Fruit fly (Drosophila melanogaster): Measurements from ENCODE around the gene CG31789.

CG31789 gene

DNA sequence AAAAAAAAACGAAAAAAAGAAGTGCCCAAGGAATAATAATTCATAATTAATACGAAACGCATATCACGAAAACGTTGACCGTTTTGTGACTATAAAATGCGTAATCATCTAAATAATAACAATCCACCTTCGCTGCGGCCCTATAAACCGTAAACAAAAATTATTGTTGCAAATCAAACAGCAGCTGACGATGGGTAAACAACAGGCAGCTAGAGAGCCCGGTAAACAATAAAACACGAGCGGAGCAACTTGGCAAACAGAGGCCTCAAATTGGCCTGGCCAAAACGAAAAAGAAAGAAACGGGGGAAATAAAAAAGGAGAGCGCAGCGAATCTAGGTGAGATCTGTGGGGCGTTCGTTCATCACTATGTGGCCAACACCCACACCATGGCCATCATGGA, 38.2 kb upstream of the CG31789 start (continued):
- TF ChIP-seq Hand (GFP tag; optimal IDR thresholded peaks at IDR 0.05), result no peak
- no peak for TF ChIP-seq CG15073 (GFP tag; optimal IDR thresholded peaks at IDR 0.05)
- no peak for TF ChIP-seq Xbp1 (GFP tag; optimal IDR thresholded peaks at IDR 0.05)
- TF ChIP-seq knrl (GFP tag; IDR thresholded peaks at IDR 0.05; ENCODE audit: partially characterized antibody), result no peak
- no peak for TF ChIP-seq zfh1 (GFP tag; IDR thresholded peaks at IDR 0.05)
- peak; percentile 32 for TF ChIP-seq CG17359 (tag; optimal IDR thresholded peaks at IDR 0.05)
- TF ChIP-seq slp2 (GFP tag; optimal IDR thresholded peaks at IDR 0.05), result no peak
- TF ChIP-seq Gug (GFP tag; IDR thresholded peaks at IDR 0.05), result no peak
- TF ChIP-seq Sin3A (optimal IDR thresholded peaks at IDR 0.05), result no peak
- peak; percentile 9 for TF ChIP-seq CoRest (tag; optimal IDR thresholded peaks at IDR 0.05)
- TF ChIP-seq Taf1 (GFP tag; IDR thresholded peaks at IDR 0.05), result no peak
- no peak for TF ChIP-seq CG4328 (GFP tag; optimal IDR thresholded peaks at IDR 0.05)
- peak; percentile 62 for TF ChIP-seq CG3281 (GFP tag; optimal IDR thresholded peaks at IDR 0.05)
- TF ChIP-seq Elba2 (GFP tag; optimal IDR thresholded peaks at IDR 0.05), result no peak
- TF ChIP-seq Dp (GFP tag; optimal IDR thresholded peaks at IDR 0.05), result no peak
- no peak for TF ChIP-seq CkIIα-i1 (GFP tag; IDR thresholded peaks at IDR 0.05)
- TF ChIP-seq CG13287 (GFP tag; IDR thresholded peaks at IDR 0.05; ENCODE audit: partially characterized antibody), result no peak
- TF ChIP-seq sug (tag; optimal IDR thresholded peaks at IDR 0.05), result peak; percentile 42
- TF ChIP-seq CG7556 (GFP tag; optimal IDR thresholded peaks at IDR 0.05), result peak; percentile 17
- peak; percentile 87 for TF ChIP-seq Hmr (GFP tag; optimal IDR thresholded peaks at IDR 0.05)
- no peak for TF ChIP-seq pfk (GFP tag; optimal IDR thresholded peaks at IDR 0.05)
- no peak for TF ChIP-seq crp (GFP tag; optimal IDR thresholded peaks at IDR 0.05)
- no peak for TF ChIP-seq CG6689 (GFP tag; IDR thresholded peaks at IDR 0.05)
- no peak for TF ChIP-seq Doc2 (GFP tag; IDR thresholded peaks at IDR 0.05)
- peak; percentile 23; the same call in 1 of the 2 replicates for TF ChIP-seq rib (GFP tag; IDR thresholded peaks at IDR 0.05)
- TF ChIP-seq bowl (GFP tag; IDR thresholded peaks at IDR 0.05), result no peak
- TF ChIP-seq CG17912 (GFP tag; optimal IDR thresholded peaks at IDR 0.05), result peak; percentile 8
- peak; percentile 42 for TF ChIP-seq Dek (tag; optimal IDR thresholded peaks at IDR 0.05)
- no peak for TF ChIP-seq lov (optimal IDR thresholded peaks at IDR 0.05)
- TF ChIP-seq lov (GFP tag; IDR thresholded peaks at IDR 0.05), result no peak
- no peak for TF ChIP-seq YL-1 (GFP tag; optimal IDR thresholded peaks at IDR 0.05)
- no peak for TF ChIP-seq CG4424 (GFP tag; optimal IDR thresholded peaks at IDR 0.05)
- no peak for TF ChIP-seq CG6254 (GFP tag; optimal IDR thresholded peaks at IDR 0.05)
- TF ChIP-seq stwl (tag; optimal IDR thresholded peaks at IDR 0.05), result no peak
- peak; percentile 53; the same call in 1 of the 2 replicates for TF ChIP-seq Rfx (GFP tag; IDR thresholded peaks at IDR 0.05)
- TF ChIP-seq PHDP (tag; optimal IDR thresholded peaks at IDR 0.05), result peak; percentile 67
- TF ChIP-seq dmrt11E (tag; optimal IDR thresholded peaks at IDR 0.05), result no peak
- no peak for TF ChIP-seq peb (GFP tag; IDR thresholded peaks at IDR 0.05)
- TF ChIP-seq kni (GFP tag; optimal IDR thresholded peaks at IDR 0.05), result no peak
- TF ChIP-seq toy (GFP tag; IDR thresholded peaks at IDR 0.05), result no peak
- no peak for TF ChIP-seq Trl (optimal IDR thresholded peaks at IDR 0.05)
- peak; percentile 62 for TF ChIP-seq Trl (GFP tag; optimal IDR thresholded peaks at IDR 0.05)
- TF ChIP-seq D19B (GFP tag; optimal IDR thresholded peaks at IDR 0.05), result peak; percentile 26
- TF ChIP-seq inv (GFP tag; IDR thresholded peaks at IDR 0.05; ENCODE audit: partially characterized antibody), result no peak
- peak; percentile 29 for TF ChIP-seq mam (GFP tag; optimal IDR thresholded peaks at IDR 0.05)
- TF ChIP-seq CG7963 (GFP tag; IDR thresholded peaks at IDR 0.05; ENCODE audit: partially characterized antibody), result no peak
- TF ChIP-seq CG12391 (tag; optimal IDR thresholded peaks at IDR 0.05), result no peak
- TF ChIP-seq mirr (GFP tag; optimal IDR thresholded peaks at IDR 0.05), result peak; percentile 5
- TF ChIP-seq CG18011 (GFP tag; optimal IDR thresholded peaks at IDR 0.05), result peak; percentile 44
- TF ChIP-seq Hr39 (optimal IDR thresholded peaks at IDR 0.05), result no peak
- no peak for TF ChIP-seq bigmax (GFP tag; optimal IDR thresholded peaks at IDR 0.05)
- peak; percentile 48; the same call in 1 of the 2 replicates for TF ChIP-seq seq (GFP tag; IDR thresholded peaks at IDR 0.05)
